Worm (Caenorhabditis elegans) whole organism, mixed stage, embryonic: ENCODE results near the gene best-15.

ENCODE experiments used
- ceh-39 ChIP-seq: fragments of 150-350 bp; optimal IDR thresholded peaks from 2 replicates; lab custom pipeline; 2014; ENCODE audit warnings: missing biosample characterization, missing genetic modification characterization
- elt-1 ChIP-seq: sonication (generic microtip); optimal IDR thresholded peaks from 2 replicates; lab custom pipeline; 2017; ENCODE audit warnings: missing genetic modification characterization, mild to moderate bottlenecking, missing compliant biosample characterization, antibody characterized with exemption, moderate library complexity, borderline replicate concordance; ENCODE audit not compliant: insufficient read depth
- flh-1 ChIP-seq: fragments of 200-800 bp; sonication (Bioruptor generic); optimal IDR thresholded peaks from 2 replicates; lab custom pipeline; 2018; ENCODE audit warnings: mild to moderate bottlenecking, missing genetic modification characterization, moderate library complexity, missing compliant biosample characterization
- lin-32 ChIP-seq: fragments of 200-800 bp; sonication (Bioruptor generic); optimal IDR thresholded peaks from 2 replicates; lab custom pipeline; 2018; ENCODE audit warnings: mild to moderate bottlenecking, missing genetic modification characterization, missing compliant biosample characterization
- lsy-2 ChIP-seq: fragments of 150-350 bp; optimal IDR thresholded peaks from 2 replicates; lab custom pipeline; 2014; ENCODE audit warnings: missing biosample characterization, missing genetic modification characterization
- pha-4 ChIP-seq: fragments of 150-350 bp; optimal IDR thresholded peaks from 2 replicates; lab custom pipeline; 2018; ENCODE audit warnings: missing biosample characterization, missing genetic modification reagents, missing genetic modification characterization
- sptf-1 ChIP-seq: sonication (generic microtip); optimal IDR thresholded peaks from 2 replicates; lab custom pipeline; 2017; ENCODE audit warnings: mild to moderate bottlenecking, missing genetic modification characterization, moderate library complexity, missing compliant biosample characterization
- unc-120 ChIP-seq: sonication (generic microtip); optimal IDR thresholded peaks from 2 replicates; lab custom pipeline; 2017; ENCODE audit warnings: missing genetic modification characterization, missing compliant biosample characterization; ENCODE audit not compliant: poor library complexity, severe bottlenecking
- unc-62 ChIP-seq: fragments of 150-350 bp; optimal IDR thresholded peaks from 2 replicates; lab custom pipeline; 2014; ENCODE audit warnings: missing biosample characterization, missing genetic modification reagents, missing genetic modification characterization
- ztf-11 ChIP-seq: fragments of 150-350 bp; optimal IDR thresholded peaks from 2 replicates; lab custom pipeline; 2014; ENCODE audit warnings: missing biosample characterization, missing genetic modification characterization

- TF ChIP-seq lin-32, result no peak
- no peak for TF ChIP-seq lsy-2 (tag; lab: Kevin White, UChicago)
- TF ChIP-seq ceh-39 (tag; lab: Kevin White, UChicago), result no peak
- no peak for TF ChIP-seq pha-4 (tag; lab: Kevin White, UChicago)
- no peak for TF ChIP-seq ztf-11
- no peak for TF ChIP-seq unc-62 (GFP tag; lab: Kevin White, UChicago)
- TF ChIP-seq elt-1 (tag; lab: Kevin White, UChicago), result no peak
- no peak for TF ChIP-seq sptf-1 (tag; lab: Kevin White, UChicago)
- no peak for TF ChIP-seq flh-1 (GFP tag; lab: Kevin White, UChicago)
- no peak for TF ChIP-seq unc-120
These were observed 48.0 kb downstream of the best-15 start for ce11 chrIV:10784085-10784484.
